Fruit fly (Drosophila melanogaster): ENCODE data around the gene D19B.
A peak's percentile ranks its signal among the peaks of the same experiment; 100 is the strongest.

D19B gene

dm6 chr3L:6181776-6182175, 2.9 kb downstream of the D19B start, which contains the start of gene CG10274 (continued):
- peak; percentile 63 for TF ChIP-seq pum (GFP tag; optimal IDR thresholded peaks at IDR 0.05)
- TF ChIP-seq CG9876 (GFP tag; optimal IDR thresholded peaks at IDR 0.05), result peak; percentile 56
- TF ChIP-seq nerfin-2 (GFP tag; IDR thresholded peaks at IDR 0.05; ENCODE audit: partially characterized antibody), result no peak
- no peak for TF ChIP-seq kah (GFP tag; optimal IDR thresholded peaks at IDR 0.05)
- TF ChIP-seq Rfx (GFP tag; IDR thresholded peaks at IDR 0.05), result peak; percentile 86
- TF ChIP-seq jumu (GFP tag; optimal IDR thresholded peaks at IDR 0.05), result peak; percentile 64
- TF ChIP-seq CG16863 (GFP tag; optimal IDR thresholded peaks at IDR 0.05), result peak; percentile 64
- TF ChIP-seq gsb (GFP tag; IDR thresholded peaks at IDR 0.05), result no peak; the same call in 1 of the 2 replicates
- TF ChIP-seq croc (GFP tag; conservative IDR thresholded peaks at IDR 0.05), result peak; percentile 62; the same call in 2 of the 3 replicates
- TF ChIP-seq Doc2 (GFP tag; IDR thresholded peaks at IDR 0.05), result no peak
- peak; percentile 54; the same call in 1 of the 2 replicates for TF ChIP-seq esg (GFP tag; conservative IDR thresholded peaks at IDR 0.05)
- TF ChIP-seq HLHmδ (GFP tag; optimal IDR thresholded peaks at IDR 0.05), result no peak
- TF ChIP-seq pnt (GFP tag; optimal IDR thresholded peaks at IDR 0.05), result peak; percentile 54
- TF ChIP-seq CG33557 (GFP tag; optimal IDR thresholded peaks at IDR 0.05), result peak; percentile 73
- no peak for TF ChIP-seq p53 (GFP tag; optimal IDR thresholded peaks at IDR 0.05)
- no peak for TF ChIP-seq CG11398 (GFP tag; optimal IDR thresholded peaks at IDR 0.05)
- no peak for TF ChIP-seq CG4282 (GFP tag; optimal IDR thresholded peaks at IDR 0.05)
- TF ChIP-seq mirr (GFP tag; optimal IDR thresholded peaks at IDR 0.05), result no peak
- peak; percentile 70 for TF ChIP-seq vvl (GFP tag; IDR thresholded peaks at IDR 0.05)
- TF ChIP-seq MBD-R2 (GFP tag; IDR thresholded peaks at IDR 0.05), result peak; percentile 89
- no peak for TF ChIP-seq bbx (GFP tag; IDR thresholded peaks at IDR 0.05; ENCODE audit: partially characterized antibody)
- TF ChIP-seq CG17361 (GFP tag; IDR thresholded peaks at IDR 0.05), result no peak; the same call in 1 of the 3 replicates
- no peak for TF ChIP-seq CG3281 (GFP tag; optimal IDR thresholded peaks at IDR 0.05)
- TF ChIP-seq NK7.1 (GFP tag; optimal IDR thresholded peaks at IDR 0.05), result no peak
- peak; percentile 71 for TF ChIP-seq CG7786 (GFP tag; optimal IDR thresholded peaks at IDR 0.05)
- TF ChIP-seq CG14441 (GFP tag; IDR thresholded peaks at IDR 0.05), result peak; percentile 61
- no peak for TF ChIP-seq ap (GFP tag; IDR thresholded peaks at IDR 0.05)
- TF ChIP-seq CG15073 (GFP tag; optimal IDR thresholded peaks at IDR 0.05), result no peak
- peak; percentile 51 for TF ChIP-seq CG12104 (GFP tag; optimal IDR thresholded peaks at IDR 0.05)
- peak; percentile 57 for TF ChIP-seq CG7556 (GFP tag; optimal IDR thresholded peaks at IDR 0.05)
- TF ChIP-seq CG6254 (GFP tag; optimal IDR thresholded peaks at IDR 0.05), result no peak
- TF ChIP-seq Bteb2 (GFP tag; optimal IDR thresholded peaks at IDR 0.05), result peak; percentile 75
- no peak for TF ChIP-seq caup (GFP tag; optimal IDR thresholded peaks at IDR 0.05; ENCODE audit: severe bottlenecking)
- no peak for TF ChIP-seq exex (tag; optimal IDR thresholded peaks at IDR 0.05)
- no peak for TF ChIP-seq sima (GFP tag; optimal IDR thresholded peaks at IDR 0.05)
- peak; percentile 78 for TF ChIP-seq CG4820 (GFP tag; optimal IDR thresholded peaks at IDR 0.05)
- peak; percentile 35 for TF ChIP-seq NC2α (GFP tag; optimal IDR thresholded peaks at IDR 0.05)
- no peak for TF ChIP-seq Lpt (GFP tag; optimal IDR thresholded peaks at IDR 0.05)
- TF ChIP-seq CG11560 (tag; IDR thresholded peaks at IDR 0.05), result 0 out of 3 replicates have a peak, but pooled peaks have one; percentile 23
- TF ChIP-seq CG16779 (GFP tag; IDR thresholded peaks at IDR 0.05), result no peak
- TF ChIP-seq so (GFP tag; IDR thresholded peaks at IDR 0.05), result 0 out of 3 replicates have a peak, but pooled peaks have one; percentile 13
- TF ChIP-seq CG2712 (tag; optimal IDR thresholded peaks at IDR 0.05), result peak; percentile 83
- TF ChIP-seq danr (GFP tag; IDR thresholded peaks at IDR 0.05), result no peak
- peak; percentile 62 for TF ChIP-seq CG10462 (GFP tag; optimal IDR thresholded peaks at IDR 0.05)
- TF ChIP-seq TFAM (GFP tag; optimal IDR thresholded peaks at IDR 0.05), result no peak
- no peak for TF ChIP-seq eyg (GFP tag; optimal IDR thresholded peaks at IDR 0.05)
- peak; percentile 76 for TF ChIP-seq CG9727 (GFP tag; optimal IDR thresholded peaks at IDR 0.05)
- peak; percentile 77 for TF ChIP-seq CG18619 (GFP tag; optimal IDR thresholded peaks at IDR 0.05)
- peak; percentile 66 for TF ChIP-seq Six4 (GFP tag; optimal IDR thresholded peaks at IDR 0.05)
- no peak for TF ChIP-seq HLH4C (GFP tag; IDR thresholded peaks at IDR 0.05; ENCODE audit: partially characterized antibody)
- TF ChIP-seq CG7839 (tag; optimal IDR thresholded peaks at IDR 0.05), result no peak
- no peak for TF ChIP-seq CG32767 (GFP tag; IDR thresholded peaks at IDR 0.05)

All from whole organism, embryonic.